Fruit fly (Drosophila melanogaster) whole organism, embryonic: ENCODE results near the gene CG4382.

ENCODE experiments used
- CG10959 ChIP-seq: fragments of 200-800 bp; sonication (Bioruptor generic); IDR thresholded peaks from 2 replicates; pipeline ENCODE4 v1.3.6; 2022; ENCODE audit warnings: missing biosample characterization, missing genetic modification characterization
- CG11504 ChIP-seq: fragments of 200-800 bp; sonication (Bioruptor generic); optimal IDR thresholded peaks from 3 replicates; lab custom pipeline; 2019; ENCODE audit warnings: missing biosample characterization, mild to moderate bottlenecking, missing genetic modification characterization, moderate library complexity
- CG12769 ChIP-seq: fragments of 200-800 bp; sonication (Bioruptor generic); optimal IDR thresholded peaks from 2 replicates; lab custom pipeline; 2019; ENCODE audit warnings: missing biosample characterization, mild to moderate bottlenecking, missing genetic modification characterization, moderate library complexity
- CG13775 ChIP-seq: fragments of 200-800 bp; sonication (Bioruptor generic); optimal IDR thresholded peaks from 3 replicates; lab custom pipeline; 2017; ENCODE audit warnings: missing biosample characterization, mild to moderate bottlenecking, missing genetic modification characterization
- CG1529 ChIP-seq: fragments of 200-800 bp; sonication (Bioruptor generic); optimal IDR thresholded peaks from 3 replicates; lab custom pipeline; 2018; ENCODE audit warnings: missing biosample characterization, missing genetic modification characterization
- CG15479 ChIP-seq: fragments of 200-800 bp; sonication (Bioruptor generic); optimal IDR thresholded peaks from 3 replicates; lab custom pipeline; 2019; ENCODE audit warnings: missing biosample characterization, mild to moderate bottlenecking, missing genetic modification characterization, moderate library complexity
- CG16863 ChIP-seq: fragments of 200-800 bp; sonication (Bioruptor generic); optimal IDR thresholded peaks from 3 replicates; lab custom pipeline; 2016; ENCODE audit warnings: missing biosample characterization, missing genetic modification characterization
- CG17186 ChIP-seq: fragments of 200-800 bp; sonication (Bioruptor generic); optimal IDR thresholded peaks from 3 replicates; lab custom pipeline; 2017; ENCODE audit warnings: missing biosample characterization, missing genetic modification reagents, missing genetic modification characterization
- CG2199 ChIP-seq: fragments of 200-800 bp; sonication (Bioruptor generic); IDR thresholded peaks from 3 replicates; pipeline ENCODE4 v1.3.6; 2022; ENCODE audit warnings: missing biosample characterization, missing genetic modification characterization
- CG31441 ChIP-seq: fragments of 200-800 bp; sonication (Bioruptor generic); IDR thresholded peaks from 2 replicates; pipeline ENCODE4 v1.3.6; 2022; ENCODE audit warnings: missing biosample characterization, missing genetic modification characterization
- CG32772 ChIP-seq: fragments of 200-800 bp; sonication (Bioruptor generic); IDR thresholded peaks from 2 replicates; pipeline ENCODE4 v1.3.6; 2022; ENCODE audit warnings: missing biosample characterization, missing genetic modification characterization
- CG3281 ChIP-seq: fragments of 200-800 bp; sonication (Bioruptor generic); optimal IDR thresholded peaks from 3 replicates; lab custom pipeline; 2017; ENCODE audit warnings: missing biosample characterization, mild to moderate bottlenecking, missing genetic modification characterization
- CG33557 ChIP-seq: fragments of 200-800 bp; sonication (Bioruptor generic); optimal IDR thresholded peaks from 2 replicates; lab custom pipeline; 2019; ENCODE audit warnings: missing biosample characterization, mild to moderate bottlenecking, missing genetic modification characterization, moderate library complexity
- CG4730 ChIP-seq: fragments of 200-800 bp; sonication (Bioruptor generic); IDR thresholded peaks from 2 replicates; pipeline ENCODE4 v1.3.6; 2022; ENCODE audit warnings: missing biosample characterization, missing genetic modification characterization
- CG7839 ChIP-seq: fragments of 200-800 bp; sonication (Bioruptor generic); optimal IDR thresholded peaks from 3 replicates; lab custom pipeline; 2018; ENCODE audit warnings: missing biosample characterization, mild to moderate bottlenecking, missing genetic modification characterization, moderate library complexity
- CG8388 ChIP-seq: fragments of 200-800 bp; sonication (Bioruptor generic); optimal IDR thresholded peaks from 2 replicates; lab custom pipeline; 2019; ENCODE audit warnings: missing biosample characterization, mild to moderate bottlenecking, missing genetic modification characterization, moderate library complexity
- CG9437 ChIP-seq: fragments of 200-800 bp; sonication (Bioruptor generic); optimal IDR thresholded peaks from 2 replicates; lab custom pipeline; 2018; ENCODE audit warnings: missing biosample characterization, mild to moderate bottlenecking, missing genetic modification characterization
- Chrac-16 ChIP-seq: fragments of 200-800 bp; sonication (Bioruptor generic); optimal IDR thresholded peaks from 3 replicates; lab custom pipeline; 2016; ENCODE audit warnings: missing biosample characterization, missing genetic modification characterization
- CoRest ChIP-seq: fragments of 200-800 bp; sonication (Bioruptor generic); optimal IDR thresholded peaks from 3 replicates; lab custom pipeline; 2018; ENCODE audit warnings: missing biosample characterization, mild to moderate bottlenecking, missing genetic modification characterization, moderate library complexity
- D19B ChIP-seq: fragments of 200-800 bp; sonication (Bioruptor generic); optimal IDR thresholded peaks from 2 replicates; lab custom pipeline; 2017; ENCODE audit warnings: missing biosample characterization, mild to moderate bottlenecking, missing genetic modification characterization
- Dp ChIP-seq: fragments of 200-800 bp; sonication (Bioruptor generic); optimal IDR thresholded peaks from 2 replicates; lab custom pipeline; 2018; ENCODE audit warnings: missing biosample characterization, mild to moderate bottlenecking, missing genetic modification characterization, moderate library complexity
- Dref ChIP-seq: fragments of 200-800 bp; sonication (Bioruptor generic); IDR thresholded peaks from 2 replicates; pipeline ENCODE4 v1.3.6; 2022; ENCODE audit warnings: missing biosample characterization, missing genetic modification characterization
- Drgx ChIP-seq: fragments of 200-800 bp; sonication (Bioruptor generic); IDR thresholded peaks from 2 replicates; pipeline ENCODE4 v1.3.6; 2022; ENCODE audit warnings: missing biosample characterization, missing genetic modification characterization
- H15 ChIP-seq: fragments of 200-800 bp; sonication (Bioruptor generic); IDR thresholded peaks from 3 replicates; pipeline ENCODE4 v1.3.6; 2022; ENCODE audit warnings: missing biosample characterization, missing genetic modification characterization
- NK7.1 ChIP-seq: fragments of 200-800 bp; sonication (Bioruptor generic); optimal IDR thresholded peaks from 3 replicates; lab custom pipeline; 2016; ENCODE audit warnings: missing biosample characterization, missing genetic modification characterization
- Ravus ChIP-seq: fragments of 200-800 bp; sonication (Bioruptor generic); IDR thresholded peaks from 2 replicates; pipeline ENCODE4 v1.3.6; 2022; ENCODE audit warnings: missing biosample characterization, missing genetic modification characterization
- Sry-β ChIP-seq: fragments of 200-800 bp; sonication (Bioruptor generic); optimal IDR thresholded peaks from 2 replicates; lab custom pipeline; 2018; ENCODE audit warnings: missing biosample characterization, mild to moderate bottlenecking, missing genetic modification characterization, moderate library complexity
- TFAM ChIP-seq: fragments of 200-800 bp; sonication (Bioruptor generic); optimal IDR thresholded peaks from 2 replicates; lab custom pipeline; 2017; ENCODE audit warnings: missing biosample characterization, missing genetic modification characterization, inconsistent platforms
- aop ChIP-seq: fragments of 200-800 bp; sonication (Bioruptor generic); IDR thresholded peaks from 2 replicates; pipeline ENCODE4 v1.3.6; 2022; ENCODE audit warnings: missing biosample characterization, missing genetic modification characterization
- ash1 ChIP-seq: fragments of 200-800 bp; sonication (Bioruptor generic); optimal IDR thresholded peaks from 2 replicates; lab custom pipeline; 2018; ENCODE audit warnings: missing biosample characterization, mild to moderate bottlenecking, missing genetic modification characterization
- bowl ChIP-seq: fragments of 200-800 bp; sonication (Bioruptor generic); IDR thresholded peaks from 2 replicates; pipeline ENCODE4 v1.3.6; 2022; ENCODE audit warnings: missing biosample characterization, missing genetic modification characterization
- dmrt11E ChIP-seq: fragments of 200-800 bp; sonication (Bioruptor generic); optimal IDR thresholded peaks from 3 replicates; lab custom pipeline; 2018; ENCODE audit warnings: missing biosample characterization, mild to moderate bottlenecking, missing genetic modification characterization, moderate library complexity
- esg ChIP-seq: fragments of 200-800 bp; sonication (Bioruptor generic); conservative IDR thresholded peaks from 2 replicates; pipeline ENCODE4 v1.3.6; 2022; ENCODE audit warnings: missing biosample characterization, missing genetic modification characterization
- fu2 ChIP-seq: fragments of 200-800 bp; sonication (Bioruptor generic); optimal IDR thresholded peaks from 2 replicates; lab custom pipeline; 2016; ENCODE audit warnings: missing biosample characterization, missing genetic modification characterization
- gcm2 ChIP-seq: fragments of 200-800 bp; sonication (Bioruptor generic); optimal IDR thresholded peaks from 2 replicates; lab custom pipeline; 2016; ENCODE audit warnings: missing biosample characterization, missing genetic modification characterization
- gem ChIP-seq: fragments of 200-800 bp; sonication (Bioruptor generic); optimal IDR thresholded peaks from 2 replicates; lab custom pipeline; 2019; ENCODE audit warnings: missing biosample characterization, mild to moderate bottlenecking, missing genetic modification characterization, moderate library complexity
- grau ChIP-seq: fragments of 200-800 bp; optimal IDR thresholded peaks from 3 replicates; lab custom pipeline; 2019; ENCODE audit warnings: missing biosample characterization, mild to moderate bottlenecking, missing genetic modification characterization, moderate library complexity
- hth ChIP-seq: fragments of >200 bp; optimal IDR thresholded peaks from 2 replicates; lab custom pipeline; 2017; ENCODE audit warnings: inconsistent platforms
- insv ChIP-seq, 2 experiments: fragments of 200-800 bp; sonication (Bioruptor generic); optimal IDR thresholded peaks; 3 replicates each; lab custom pipeline; 2016 to 2018; ENCODE audit warnings: missing biosample characterization in 2 of 2, missing genetic modification characterization in 2 of 2
- lilli ChIP-seq: fragments of 200-800 bp; sonication (Bioruptor generic); optimal IDR thresholded peaks from 3 replicates; lab custom pipeline; 2016; ENCODE audit warnings: missing biosample characterization, missing genetic modification characterization
- lola ChIP-seq, 3 experiments: fragments of >200 bp in 2 of 3; fragments of 200-800 bp in 1 of 3; sonication (Bioruptor generic) in 1 of 3; optimal IDR thresholded peaks; 2 replicates each; lab custom pipeline; 2017 to 2019; ENCODE audit warnings: missing biosample characterization in 3 of 3, missing genetic modification characterization in 3 of 3, mild to moderate bottlenecking in 1 of 3, moderate library complexity in 1 of 3
- mld ChIP-seq: fragments of 200-800 bp; sonication (Bioruptor generic); IDR thresholded peaks from 3 replicates; pipeline ENCODE4 v1.3.6; 2022; ENCODE audit warnings: missing biosample characterization, missing genetic modification characterization; ENCODE audit not compliant: partially characterized antibody
- nmo ChIP-seq: fragments of 200-800 bp; sonication (Bioruptor generic); optimal IDR thresholded peaks from 2 replicates; lab custom pipeline; 2018; ENCODE audit warnings: missing biosample characterization, mild to moderate bottlenecking, missing genetic modification characterization, moderate library complexity
- pan ChIP-seq, 4 experiments: fragments of >200 bp in 3 of 4; fragments of 200-800 bp in 1 of 4; sonication (Bioruptor generic) in 1 of 4; optimal IDR thresholded peaks in 3 of 4; IDR thresholded peaks in 1 of 4; 2 replicates each; pipeline versions ENCODE4 v1.3.6 to Lab custom; 2017 to 2022; ENCODE audit warnings: missing biosample characterization in 2 of 4, missing genetic modification characterization in 2 of 4, mixed read lengths in 1 of 4
- peb ChIP-seq: fragments of 200-800 bp; sonication (Bioruptor generic); IDR thresholded peaks from 2 replicates; pipeline ENCODE4 v1.3.6; 2022; ENCODE audit warnings: missing biosample characterization, missing genetic modification characterization
- pfk ChIP-seq: fragments of 200-800 bp; sonication (Bioruptor generic); optimal IDR thresholded peaks from 2 replicates; lab custom pipeline; 2018; ENCODE audit warnings: missing biosample characterization, mild to moderate bottlenecking, missing genetic modification characterization, moderate library complexity
- repo ChIP-seq: fragments of 200-800 bp; sonication (Bioruptor generic); optimal IDR thresholded peaks from 2 replicates; lab custom pipeline; 2016; ENCODE audit warnings: missing biosample characterization, missing genetic modification characterization
- salm ChIP-seq: fragments of 200-800 bp; sonication (Bioruptor generic); optimal IDR thresholded peaks from 2 replicates; lab custom pipeline; 2018; ENCODE audit warnings: missing biosample characterization, mild to moderate bottlenecking, missing genetic modification characterization
- sisA ChIP-seq: fragments of 200-800 bp; sonication (Bioruptor generic); IDR thresholded peaks from 2 replicates; pipeline ENCODE4 v1.3.6; 2022; ENCODE audit warnings: missing biosample characterization, missing genetic modification characterization
- usp ChIP-seq: fragments of >200 bp; optimal IDR thresholded peaks from 2 replicates; lab custom pipeline; 2017; ENCODE audit warnings: missing biosample characterization, missing genetic modification characterization
- vfl ChIP-seq: fragments of 200-800 bp; sonication (Bioruptor generic); optimal IDR thresholded peaks from 2 replicates; lab custom pipeline; 2016; ENCODE audit warnings: missing biosample characterization, missing genetic modification characterization

The CG4382 gene

dm6 chr2L:9564527-9564926 is 36.1 kb downstream of the CG4382 start (continued):
- TF ChIP-seq H15 (GFP tag; lab: Robert Waterston, UW) = no peak
- TF ChIP-seq CG13775 (GFP tag; lab: Kevin White, UChicago) = peak; percentile 13
- TF ChIP-seq CG4730 (GFP tag; lab: Robert Waterston, UW) = no peak
- TF ChIP-seq insv (GFP tag; optimal IDR thresholded peaks at IDR 0.05; lab: Kevin White, UChicago) = no peak
- peak; percentile 75 for TF ChIP-seq gem (tag; lab: Kevin White, UChicago)
- no peak for TF ChIP-seq pfk (GFP tag; lab: Kevin White, UChicago)
- no peak for TF ChIP-seq ash1 (GFP tag; lab: Kevin White, UChicago)
- TF ChIP-seq CG3281 = peak; percentile 48
- TF ChIP-seq lilli = peak; percentile 37
- peak; percentile 54 for TF ChIP-seq nmo (GFP tag; lab: Kevin White, UChicago)
- TF ChIP-seq aop (GFP tag; lab: Robert Waterston, UW) = no peak
- TF ChIP-seq CoRest = peak; percentile 63
- no peak for TF ChIP-seq Dp (GFP tag; lab: Kevin White, UChicago)
- TF ChIP-seq gcm2 (GFP tag; lab: Kevin White, UChicago) = no peak
- TF ChIP-seq CG12769 (tag; lab: Kevin White, UChicago) = no peak
- no peak for TF ChIP-seq peb (GFP tag; lab: Robert Waterston, UW)
- no peak for TF ChIP-seq salm (tag; lab: Kevin White, UChicago)
- no peak for TF ChIP-seq vfl
- TF ChIP-seq Ravus (GFP tag; lab: Robert Waterston, UW) = no peak
- peak; percentile 73 for TF ChIP-seq CG11504
- no peak for TF ChIP-seq pan (optimal IDR thresholded peaks at IDR 0.05; lab: Kevin White, UChicago)
- TF ChIP-seq pan (GFP tag; optimal IDR thresholded peaks at IDR 0.05 in 1 of 2, IDR thresholded peaks at IDR 0.05 in 1 of 2) = peak in 1 of 2 experiments; percentile 63
- peak; percentile 36 for TF ChIP-seq CG8388 (GFP tag; lab: Kevin White, UChicago)
- 0 out of 2 replicates have a peak, but pooled peaks have one; percentile 35 for TF ChIP-seq sisA (GFP tag; lab: Robert Waterston, UW)
- TF ChIP-seq D19B (GFP tag; lab: Kevin White, UChicago) = no peak
- TF ChIP-seq mld = no peak
- TF ChIP-seq CG15479 (GFP tag; lab: Kevin White, UChicago) = no peak
- TF ChIP-seq NK7.1 (GFP tag; lab: Kevin White, UChicago) = no peak
- TF ChIP-seq CG32772 = no peak
- TF ChIP-seq CG2199 = no peak
- no peak for TF ChIP-seq hth (lab: Kevin White, UChicago)
- peak; percentile 60 for TF ChIP-seq CG31441
- TF ChIP-seq CG33557 (GFP tag; lab: Kevin White, UChicago) = no peak
- TF ChIP-seq bowl (GFP tag; lab: Robert Waterston, UW) = no peak
- no peak for TF ChIP-seq CG17186
- peak; percentile 71 for TF ChIP-seq CG7839 (tag; lab: Kevin White, UChicago)
- TF ChIP-seq lola (GFP tag; optimal IDR thresholded peaks at IDR 0.05; lab: Kevin White, UChicago) = no peak
- no peak for TF ChIP-seq fu2 (GFP tag; lab: Kevin White, UChicago)
- TF ChIP-seq Drgx = peak; percentile 72
- no peak for TF ChIP-seq Dref (GFP tag; lab: Robert Waterston, UW)
- no peak for TF ChIP-seq TFAM
- no peak for TF ChIP-seq CG1529 (GFP tag; lab: Kevin White, UChicago)
- TF ChIP-seq Chrac-16 = no peak
- no peak for TF ChIP-seq Sry-β (GFP tag; lab: Kevin White, UChicago)
- no peak for TF ChIP-seq CG16863 (GFP tag; lab: Kevin White, UChicago)
- TF ChIP-seq grau = peak; percentile 85
- 0 out of 2 replicates have a peak, but pooled peaks have one; percentile 24 for TF ChIP-seq esg (GFP tag; lab: Robert Waterston, UW)
- TF ChIP-seq repo (GFP tag; lab: Kevin White, UChicago) = no peak
- no peak for TF ChIP-seq dmrt11E (tag; lab: Kevin White, UChicago)
- TF ChIP-seq CG10959 (GFP tag; lab: Robert Waterston, UW) = no peak
- TF ChIP-seq CG9437 (GFP tag; lab: Kevin White, UChicago) = peak; percentile 16
- no peak for TF ChIP-seq usp (GFP tag; lab: Kevin White, UChicago)
